Fruit fly (Drosophila melanogaster) whole organism, embryonic: ENCODE measurements around the gene Grd.

Experiments used
- Bdp1 ChIP-seq: fragments of 200-800 bp; sonication (Bioruptor generic); optimal IDR thresholded peaks from 3 replicates; lab custom pipeline; 2016; ENCODE audit warnings: missing biosample characterization, missing genetic modification characterization
- C15 ChIP-seq: fragments of 200-800 bp; sonication (Bioruptor generic); IDR thresholded peaks from 3 replicates; pipeline ENCODE4 v1.3.6; 2022; ENCODE audit warnings: missing biosample characterization, missing genetic modification characterization
- CG10565 ChIP-seq: fragments of 200-800 bp; sonication (Bioruptor generic); optimal IDR thresholded peaks from 3 replicates; lab custom pipeline; 2016; ENCODE audit warnings: missing biosample characterization, mild to moderate bottlenecking, missing genetic modification characterization
- CG11398 ChIP-seq: fragments of 200-800 bp; sonication (Bioruptor generic); optimal IDR thresholded peaks from 2 replicates; lab custom pipeline; 2016; ENCODE audit warnings: missing biosample characterization, missing genetic modification characterization
- CG11696 ChIP-seq: fragments of 200-800 bp; sonication (Bioruptor generic); IDR thresholded peaks from 2 replicates; pipeline ENCODE4 v1.3.6; 2022; ENCODE audit warnings: missing biosample characterization, missing genetic modification characterization
- CG12071 ChIP-seq: fragments of 200-800 bp; sonication (Bioruptor generic); optimal IDR thresholded peaks from 3 replicates; lab custom pipeline; 2018; ENCODE audit warnings: missing biosample characterization, mild to moderate bottlenecking, missing genetic modification characterization
- CG12155 ChIP-seq: fragments of 200-800 bp; sonication (Bioruptor generic); optimal IDR thresholded peaks from 3 replicates; lab custom pipeline; 2016; ENCODE audit warnings: missing biosample characterization, missing genetic modification characterization
- CG12236 ChIP-seq: fragments of 200-800 bp; sonication (Bioruptor generic); optimal IDR thresholded peaks from 2 replicates; lab custom pipeline; 2016; ENCODE audit warnings: missing biosample characterization, missing genetic modification characterization
- CG12299 ChIP-seq: fragments of 200-800 bp; sonication (Bioruptor generic); optimal IDR thresholded peaks from 2 replicates; lab custom pipeline; 2018; ENCODE audit warnings: missing biosample characterization, mild to moderate bottlenecking, missing genetic modification characterization
- CG13123 ChIP-seq: fragments of 200-800 bp; sonication (Bioruptor generic); optimal IDR thresholded peaks from 2 replicates; lab custom pipeline; 2016; ENCODE audit warnings: missing biosample characterization, missing genetic modification characterization
- CG14965 ChIP-seq: fragments of 200-800 bp; sonication (Bioruptor generic); optimal IDR thresholded peaks from 2 replicates; lab custom pipeline; 2016; ENCODE audit warnings: missing biosample characterization, missing genetic modification characterization, borderline replicate concordance
- CG1529 ChIP-seq: fragments of 200-800 bp; sonication (Bioruptor generic); optimal IDR thresholded peaks from 3 replicates; lab custom pipeline; 2018; ENCODE audit warnings: missing biosample characterization, missing genetic modification characterization
- CG1647 ChIP-seq: fragments of 200-800 bp; sonication (Bioruptor generic); optimal IDR thresholded peaks from 3 replicates; lab custom pipeline; 2016; ENCODE audit warnings: missing biosample characterization, missing genetic modification characterization
- CG17361 ChIP-seq: fragments of 200-800 bp; sonication (Bioruptor generic); IDR thresholded peaks from 3 replicates; pipeline ENCODE4 v1.3.6; 2022; ENCODE audit warnings: missing biosample characterization, missing genetic modification characterization
- CG1832 ChIP-seq: fragments of 200-800 bp; sonication (Bioruptor generic); optimal IDR thresholded peaks from 2 replicates; lab custom pipeline; 2017; ENCODE audit warnings: missing biosample characterization, mild to moderate bottlenecking, missing genetic modification characterization, inconsistent platforms
- CG18764 ChIP-seq: fragments of 200-800 bp; sonication (Bioruptor generic); optimal IDR thresholded peaks from 3 replicates; lab custom pipeline; 2016; ENCODE audit warnings: missing biosample characterization, missing genetic modification characterization
- CG2889 ChIP-seq: fragments of 200-800 bp; sonication (Bioruptor generic); IDR thresholded peaks from 3 replicates; pipeline ENCODE4 v1.3.6; 2022; ENCODE audit warnings: missing biosample characterization, missing genetic modification characterization
- CG30403 ChIP-seq: fragments of 200-800 bp; sonication (Bioruptor generic); optimal IDR thresholded peaks from 3 replicates; lab custom pipeline; 2016; ENCODE audit warnings: missing biosample characterization, missing genetic modification characterization
- CG3163 ChIP-seq: fragments of 200-800 bp; sonication (Bioruptor generic); optimal IDR thresholded peaks from 3 replicates; lab custom pipeline; 2016; ENCODE audit warnings: missing biosample characterization, missing genetic modification characterization
- CG32532 ChIP-seq: fragments of 200-800 bp; sonication (Bioruptor generic); IDR thresholded peaks from 2 replicates; pipeline ENCODE4 v1.3.6; 2022; ENCODE audit warnings: missing biosample characterization, missing genetic modification characterization
- CG3407 ChIP-seq: fragments of 200-800 bp; sonication (Bioruptor generic); optimal IDR thresholded peaks from 2 replicates; lab custom pipeline; 2018; ENCODE audit warnings: missing biosample characterization, mild to moderate bottlenecking, missing genetic modification characterization
- CHES-1-like ChIP-seq: fragments of 200-800 bp; sonication (Bioruptor generic); optimal IDR thresholded peaks from 2 replicates; lab custom pipeline; 2016; ENCODE audit warnings: missing biosample characterization, missing genetic modification characterization
- Dll ChIP-seq: fragments of 200-800 bp; sonication (Bioruptor generic); IDR thresholded peaks from 4 replicates; pipeline ENCODE4 v1.3.6; 2022; ENCODE audit warnings: missing biosample characterization, missing genetic modification characterization; ENCODE audit not compliant: partially characterized antibody
- E2f1 ChIP-seq: fragments of 200-800 bp; sonication (Bioruptor generic); IDR thresholded peaks from 2 replicates; pipeline ENCODE4 v1.3.6; 2022; ENCODE audit warnings: missing biosample characterization, missing genetic modification characterization
- Hr51 ChIP-seq, 2 experiments: fragments of 200-800 bp; sonication (Bioruptor generic); optimal IDR thresholded peaks; 2 replicates in 1 of 2; 3 replicates in 1 of 2; lab custom pipeline; 2016 to 2018; ENCODE audit warnings: missing biosample characterization in 2 of 2, missing genetic modification characterization in 2 of 2, mild to moderate bottlenecking in 1 of 2, moderate library complexity in 1 of 2
- Optix ChIP-seq: fragments of 200-800 bp; sonication (Bioruptor generic); IDR thresholded peaks from 3 replicates; pipeline ENCODE4 v1.3.6; 2022; ENCODE audit warnings: missing biosample characterization, missing genetic modification characterization
- Stat92E ChIP-seq, 3 experiments: fragments of >200 bp in 2 of 3; fragments of 200-800 bp in 1 of 3; sonication (Bioruptor generic) in 1 of 3; optimal IDR thresholded peaks; 2 replicates each; lab custom pipeline; 2017 to 2019; ENCODE audit warnings: missing biosample characterization in 3 of 3, missing genetic modification characterization in 3 of 3, mild to moderate bottlenecking in 1 of 3, moderate library complexity in 1 of 3
- al ChIP-seq: fragments of 200-800 bp; sonication (Bioruptor generic); IDR thresholded peaks from 2 replicates; pipeline ENCODE4 v1.3.6; 2022; ENCODE audit warnings: missing biosample characterization, missing genetic modification characterization
- amos ChIP-seq: fragments of 200-800 bp; sonication (Bioruptor generic); IDR thresholded peaks from 2 replicates; pipeline ENCODE4 v1.3.6; 2022; ENCODE audit warnings: missing biosample characterization, missing genetic modification characterization; ENCODE audit not compliant: partially characterized antibody
- cas ChIP-seq: fragments of 200-800 bp; sonication (Bioruptor generic); IDR thresholded peaks from 2 replicates; pipeline ENCODE4 v1.3.6; 2022; ENCODE audit warnings: missing biosample characterization, missing genetic modification characterization
- da ChIP-seq: fragments of 200-800 bp; sonication (Bioruptor generic); optimal IDR thresholded peaks from 2 replicates; lab custom pipeline; 2016; ENCODE audit warnings: missing biosample characterization, missing genetic modification characterization
- dan ChIP-seq: fragments of 200-800 bp; sonication (Bioruptor generic); IDR thresholded peaks from 2 replicates; pipeline ENCODE4 v1.3.6; 2022; ENCODE audit warnings: missing biosample characterization, missing genetic modification characterization
- exex ChIP-seq: fragments of 200-800 bp; sonication (Bioruptor generic); optimal IDR thresholded peaks from 4 replicates; lab custom pipeline; 2018; ENCODE audit warnings: missing biosample characterization, mild to moderate bottlenecking, missing genetic modification characterization, moderate library complexity
- fd102C ChIP-seq: fragments of 200-800 bp; sonication (Bioruptor generic); optimal IDR thresholded peaks from 2 replicates; lab custom pipeline; 2018; ENCODE audit warnings: missing biosample characterization, mild to moderate bottlenecking, missing genetic modification characterization, moderate library complexity
- jumu ChIP-seq: fragments of 200-800 bp; sonication (Bioruptor generic); optimal IDR thresholded peaks from 3 replicates; lab custom pipeline; 2016; ENCODE audit warnings: missing biosample characterization, missing genetic modification characterization
- lilli ChIP-seq: fragments of 200-800 bp; sonication (Bioruptor generic); optimal IDR thresholded peaks from 3 replicates; lab custom pipeline; 2016; ENCODE audit warnings: missing biosample characterization, missing genetic modification characterization
- otp ChIP-seq: fragments of 200-800 bp; sonication (Bioruptor generic); IDR thresholded peaks from 3 replicates; pipeline ENCODE4, ENCODE4 v1.3.6; 2022; ENCODE audit warnings: missing biosample characterization, missing genetic modification characterization
- pb ChIP-seq: fragments of 200-800 bp; sonication (Bioruptor generic); optimal IDR thresholded peaks from 3 replicates; lab custom pipeline; 2016; ENCODE audit warnings: missing biosample characterization, missing genetic modification characterization
- pho ChIP-seq: fragments of 200-800 bp; sonication (Bioruptor generic); optimal IDR thresholded peaks from 2 replicates; lab custom pipeline; 2016; ENCODE audit warnings: missing biosample characterization, missing genetic modification characterization
- rib ChIP-seq: fragments of 200-800 bp; sonication (Bioruptor generic); IDR thresholded peaks from 2 replicates; pipeline ENCODE4 v1.3.6; 2022; ENCODE audit warnings: missing biosample characterization, missing genetic modification characterization
- sd ChIP-seq: fragments of 200-800 bp; sonication (Bioruptor generic); optimal IDR thresholded peaks from 3 replicates; lab custom pipeline; 2018; ENCODE audit warnings: missing biosample characterization, mild to moderate bottlenecking, missing genetic modification characterization, moderate library complexity
- sima ChIP-seq: fragments of 200-800 bp; sonication (Bioruptor generic); optimal IDR thresholded peaks from 2 replicates; lab custom pipeline; 2016; ENCODE audit warnings: missing biosample characterization, missing genetic modification characterization
- stc ChIP-seq: fragments of 200-800 bp; sonication (Bioruptor generic); IDR thresholded peaks from 2 replicates; pipeline ENCODE4 v1.3.6; 2022; ENCODE audit warnings: missing biosample characterization, missing genetic modification characterization
- ttk ChIP-seq: fragments of 200-800 bp; sonication (Bioruptor generic); IDR thresholded peaks from 2 replicates; pipeline ENCODE4 v2.1.2; 2022; ENCODE audit warnings: missing biosample characterization, missing genetic modification characterization
- wek ChIP-seq: fragments of 200-800 bp; sonication (Bioruptor generic); optimal IDR thresholded peaks from 3 replicates; lab custom pipeline; 2018; ENCODE audit warnings: missing biosample characterization, mild to moderate bottlenecking, missing genetic modification characterization, moderate library complexity

Gene Grd

DNA sequence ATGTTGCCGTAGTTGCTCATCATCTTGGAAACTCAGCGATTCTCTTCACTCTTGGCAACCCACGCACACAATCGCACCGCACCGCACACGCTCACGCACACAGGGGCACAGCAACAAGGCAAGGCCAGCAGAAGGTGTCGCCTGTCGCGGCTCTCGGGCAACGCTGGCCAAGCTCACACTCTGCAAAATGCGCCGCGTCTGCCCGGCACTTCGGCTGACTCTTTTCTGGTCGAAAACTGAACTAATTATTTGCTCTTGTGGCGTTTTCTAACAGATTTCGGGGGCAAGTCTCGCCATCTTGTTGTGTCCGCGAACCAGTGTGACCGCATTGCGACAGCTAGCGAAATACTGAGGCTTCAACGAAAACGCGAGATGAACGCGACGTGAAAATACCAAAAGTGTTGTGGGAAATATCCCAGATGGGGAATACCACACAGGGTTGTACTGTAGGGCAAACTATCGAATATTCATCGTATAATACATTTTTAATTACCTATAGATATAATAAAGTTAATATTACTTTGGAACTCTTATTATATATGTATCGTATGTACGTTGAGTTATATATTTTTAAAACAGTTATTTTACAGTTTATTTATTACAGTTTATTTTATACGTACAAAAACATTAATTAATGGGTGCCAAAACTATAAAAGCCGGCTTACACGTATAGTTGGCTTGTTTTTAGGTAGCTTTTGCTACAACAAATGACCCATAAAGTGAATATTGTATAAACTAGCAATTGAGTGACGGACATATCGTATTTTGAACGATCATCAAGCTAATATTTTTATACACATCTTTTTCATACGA is 23.2 kb downstream of the Grd start, which contains the start of the genes MED19 and CG7430 (continued):
- TF ChIP-seq CG12299 (tag; lab: Kevin White, UChicago), result no peak
- TF ChIP-seq CG1832 (GFP tag; lab: Kevin White, UChicago), result no peak
- no peak for TF ChIP-seq Optix (GFP tag; lab: Robert Waterston, UW)
- TF ChIP-seq CG3407, result no peak
- no peak for TF ChIP-seq pho (GFP tag; lab: Kevin White, UChicago)
- no peak for TF ChIP-seq CG1647 (GFP tag; lab: Kevin White, UChicago)
- no peak for TF ChIP-seq CG12155 (GFP tag; lab: Kevin White, UChicago)
- TF ChIP-seq amos, result peak; percentile 62
- TF ChIP-seq dan, result no peak
- TF ChIP-seq CG12071 (GFP tag; lab: Kevin White, UChicago), result no peak
- peak; percentile 54; the same call in 2 of the 3 replicates for TF ChIP-seq CG17361 (GFP tag; lab: Robert Waterston, UW)
- no peak for TF ChIP-seq jumu (GFP tag; lab: Kevin White, UChicago)
- TF ChIP-seq da (GFP tag; lab: Kevin White, UChicago), result no peak
- no peak for TF ChIP-seq otp (GFP tag; lab: Robert Waterston, UW)
- TF ChIP-seq CG2889 (GFP tag; lab: Robert Waterston, UW), result no peak
- no peak for TF ChIP-seq CG13123 (GFP tag; lab: Kevin White, UChicago)
- TF ChIP-seq stc (GFP tag; lab: Robert Waterston, UW), result no peak
- peak; percentile 63 for TF ChIP-seq CHES-1-like (GFP tag; lab: Kevin White, UChicago)
- TF ChIP-seq CG30403 (GFP tag; lab: Kevin White, UChicago), result no peak
- TF ChIP-seq Stat92E (GFP tag; optimal IDR thresholded peaks at IDR 0.05; lab: Kevin White, UChicago), result peak in 1 of 3 experiments; percentile 14
- no peak for TF ChIP-seq ttk
- TF ChIP-seq E2f1 (GFP tag; lab: Robert Waterston, UW), result no peak
- no peak for TF ChIP-seq sima (GFP tag; lab: Kevin White, UChicago)
- TF ChIP-seq pb, result no peak
- no peak for TF ChIP-seq C15 (GFP tag; lab: Robert Waterston, UW)
- TF ChIP-seq exex (tag; lab: Kevin White, UChicago), result no peak
- TF ChIP-seq lilli (GFP tag; lab: Kevin White, UChicago), result peak; percentile 6
- TF ChIP-seq CG11696 (GFP tag; lab: Robert Waterston, UW), result no peak
- no peak for TF ChIP-seq cas (GFP tag; lab: Robert Waterston, UW)
- no peak for TF ChIP-seq CG32532 (GFP tag; lab: Robert Waterston, UW)
- TF ChIP-seq wek (GFP tag; lab: Kevin White, UChicago), result peak; percentile 16
- TF ChIP-seq CG12236 (GFP tag; lab: Kevin White, UChicago), result no peak
- TF ChIP-seq CG3163 (GFP tag; lab: Kevin White, UChicago), result no peak
- no peak for TF ChIP-seq CG1529
- TF ChIP-seq CG14965 (GFP tag; lab: Kevin White, UChicago), result no peak
- TF ChIP-seq Bdp1 (GFP tag; lab: Kevin White, UChicago), result no peak
- no peak for TF ChIP-seq CG18764
- no peak for TF ChIP-seq CG11398 (GFP tag; lab: Kevin White, UChicago)
- no peak for TF ChIP-seq Hr51 (GFP tag; optimal IDR thresholded peaks at IDR 0.05; lab: Kevin White, UChicago)
- no peak for TF ChIP-seq rib (GFP tag; lab: Robert Waterston, UW)
- no peak for TF ChIP-seq CG10565
- TF ChIP-seq fd102C (GFP tag; lab: Kevin White, UChicago), result no peak
- no peak for TF ChIP-seq al (GFP tag; lab: Robert Waterston, UW)
- no peak; the same call in 1 of the 4 replicates for TF ChIP-seq Dll
- TF ChIP-seq sd (tag; lab: Kevin White, UChicago), result no peak
